Fruit fly (Drosophila melanogaster) whole organism, wandering third instar larva: Measurements from ENCODE around the gene cv-c.
A peak's percentile ranks its signal among the peaks of the same experiment; 100 is the strongest.

Experiments
- Abd-B ChIP-seq: fragments of >200 bp; optimal IDR thresholded peaks from 2 replicates; lab custom pipeline; 2017; ENCODE audit warnings: missing biosample characterization, missing genetic modification characterization
- CG32264 ChIP-seq: fragments of 200-800 bp; sonication (Bioruptor generic); optimal IDR thresholded peaks from 2 replicates; lab custom pipeline; 2016; ENCODE audit warnings: missing biosample characterization, missing genetic modification characterization
- CG9705 ChIP-seq: fragments of 200-800 bp; sonication (Bioruptor generic); optimal IDR thresholded peaks from 2 replicates; lab custom pipeline; 2018; ENCODE audit warnings: missing biosample characterization, mild to moderate bottlenecking, missing genetic modification characterization
- CrebA ChIP-seq: fragments of 200-800 bp; sonication (Bioruptor generic); optimal IDR thresholded peaks from 2 replicates; lab custom pipeline; 2016; ENCODE audit warnings: missing biosample characterization, mild to moderate bottlenecking, missing genetic modification characterization, borderline replicate concordance
- Dfd ChIP-seq: fragments of >200 bp; optimal IDR thresholded peaks from 2 replicates; lab custom pipeline; 2017; ENCODE audit warnings: missing biosample characterization, missing genetic modification characterization
- Dif ChIP-seq: fragments of 200-275, 200-300 bp; sonication (Bioruptor generic); optimal IDR thresholded peaks from 2 replicates; lab custom pipeline; 2018; ENCODE audit warnings: missing biosample characterization, missing genetic modification characterization; ENCODE audit not compliant: partially characterized antibody
- GATAd ChIP-seq: sonication (Bioruptor generic); optimal IDR thresholded peaks from 2 replicates; lab custom pipeline; 2016; ENCODE audit warnings: missing biosample characterization, missing genetic modification characterization
- HLH106 ChIP-seq: fragments of 200-800 bp; optimal IDR thresholded peaks from 3 replicates; lab custom pipeline; 2019; ENCODE audit warnings: missing biosample characterization, mild to moderate bottlenecking, missing genetic modification characterization, moderate library complexity
- Hnf4 ChIP-seq: fragments of 200-800 bp; sonication (Bioruptor generic); optimal IDR thresholded peaks from 2 replicates; lab custom pipeline; 2016; ENCODE audit warnings: missing biosample characterization, mild to moderate bottlenecking, missing genetic modification characterization
- Hr78 ChIP-seq: fragments of >200 bp; optimal IDR thresholded peaks from 2 replicates; lab custom pipeline; 2017; ENCODE audit warnings: missing biosample characterization, missing genetic modification characterization
- Hr83 ChIP-seq: fragments of 200-300 bp; sonication (Bioruptor generic); optimal IDR thresholded peaks from 2 replicates; lab custom pipeline; 2016; ENCODE audit warnings: missing biosample characterization, mild to moderate bottlenecking, missing genetic modification characterization, moderate library complexity; ENCODE audit not compliant: poor library complexity, severe bottlenecking
- Jra ChIP-seq: sonication (Bioruptor generic); optimal IDR thresholded peaks from 2 replicates; lab custom pipeline; 2016; ENCODE audit warnings: missing biosample characterization, missing genetic modification characterization
- Mio ChIP-seq: sonication (Bioruptor generic); optimal IDR thresholded peaks from 2 replicates; lab custom pipeline; 2016; ENCODE audit warnings: missing biosample characterization, missing genetic modification characterization
- Myc ChIP-seq: fragments of >200 bp; optimal IDR thresholded peaks from 2 replicates; lab custom pipeline; 2017
- N ChIP-seq: fragments of >200 bp; optimal IDR thresholded peaks from 2 replicates; lab custom pipeline; 2018; ENCODE audit warnings: missing biosample characterization, missing external identifiers, missing genetic modification characterization
- OdsH ChIP-seq: fragments of 200-800 bp; sonication (Bioruptor generic); optimal IDR thresholded peaks from 2 replicates; lab custom pipeline; 2016; ENCODE audit warnings: missing biosample characterization, mild to moderate bottlenecking, missing genetic modification characterization
- Rel ChIP-seq, 2 experiments: fragments of 200-800 bp; sonication (Bioruptor generic) in 1 of 2; optimal IDR thresholded peaks; 2 replicates in 1 of 2; 3 replicates in 1 of 2; lab custom pipeline; 2016 to 2019; ENCODE audit warnings: mild to moderate bottlenecking in 2 of 2, missing biosample characterization in 2 of 2, missing genetic modification characterization in 2 of 2, moderate library complexity in 1 of 2
- Sp1 ChIP-seq: fragments of 200-800 bp; sonication (Bioruptor generic); optimal IDR thresholded peaks from 3 replicates; lab custom pipeline; 2019; ENCODE audit warnings: missing biosample characterization, mild to moderate bottlenecking, missing genetic modification characterization, moderate library complexity
- Vsx2 ChIP-seq: fragments of 200-300, 225-300 bp; sonication (Bioruptor generic); optimal IDR thresholded peaks from 2 replicates; lab custom pipeline; 2018; ENCODE audit warnings: missing biosample characterization, missing genetic modification characterization; ENCODE audit not compliant: partially characterized antibody
- br ChIP-seq: fragments of 200-800 bp; sonication (Bioruptor generic); optimal IDR thresholded peaks from 2 replicates; lab custom pipeline; 2016; ENCODE audit warnings: missing biosample characterization, missing genetic modification characterization
- brk ChIP-seq: fragments of 200-800 bp; sonication (Bioruptor generic); optimal IDR thresholded peaks from 2 replicates; lab custom pipeline; 2016; ENCODE audit warnings: missing biosample characterization, mild to moderate bottlenecking, missing genetic modification characterization
- dl ChIP-seq, 2 experiments: fragments of 175-275, 200-275 bp in 1 of 2; fragments of 200-275 bp in 1 of 2; sonication (Bioruptor generic); optimal IDR thresholded peaks; lab custom pipeline; 2018; ENCODE audit warnings: mild to moderate bottlenecking in 2 of 2, missing biosample characterization in 2 of 2, missing genetic modification characterization in 2 of 2, moderate library complexity in 2 of 2; ENCODE audit not compliant: partially characterized antibody in 2 of 2, insufficient read depth in 1 of 2
- dmrt93B ChIP-seq: fragments of 200-800 bp; sonication (Bioruptor generic); optimal IDR thresholded peaks from 2 replicates; lab custom pipeline; 2018; ENCODE audit warnings: missing biosample characterization, mild to moderate bottlenecking, missing genetic modification characterization
- dsf ChIP-seq: sonication (Bioruptor generic); optimal IDR thresholded peaks from 2 replicates; lab custom pipeline; 2016; ENCODE audit warnings: missing biosample characterization, missing genetic modification characterization, borderline replicate concordance
- ey ChIP-seq: fragments of 200-800 bp; sonication (Bioruptor generic); optimal IDR thresholded peaks from 2 replicates; lab custom pipeline; 2016; ENCODE audit warnings: missing biosample characterization, missing genetic modification characterization
- foxo ChIP-seq, 2 experiments: fragments of 200-800 bp; sonication (Bioruptor generic); optimal IDR thresholded peaks; 2 replicates in 1 of 2; 3 replicates in 1 of 2; lab custom pipeline; 2016 to 2017; ENCODE audit warnings: missing biosample characterization in 2 of 2, missing genetic modification characterization in 2 of 2
- fru ChIP-seq: fragments of 200-800 bp; sonication (Bioruptor generic); optimal IDR thresholded peaks from 3 replicates; lab custom pipeline; 2016; ENCODE audit warnings: missing biosample characterization, mild to moderate bottlenecking, missing genetic modification characterization
- h ChIP-seq: fragments of 200-800 bp; sonication (Bioruptor generic); optimal IDR thresholded peaks from 3 replicates; lab custom pipeline; 2016; ENCODE audit warnings: missing biosample characterization, mild to moderate bottlenecking, missing genetic modification characterization
- jim ChIP-seq: fragments of 175-275, 200-325 bp; sonication (Bioruptor generic); optimal IDR thresholded peaks from 2 replicates; lab custom pipeline; 2016; ENCODE audit warnings: missing biosample characterization, mild to moderate bottlenecking, missing genetic modification characterization
- lola ChIP-seq: fragments of >200 bp; optimal IDR thresholded peaks from 2 replicates; lab custom pipeline; 2017; ENCODE audit warnings: missing biosample characterization, missing genetic modification characterization
- pan ChIP-seq: fragments of >200 bp; optimal IDR thresholded peaks from 2 replicates; lab custom pipeline; 2017
- psq ChIP-seq: fragments of 200-800 bp; sonication (Bioruptor generic); optimal IDR thresholded peaks from 3 replicates; lab custom pipeline; 2017; ENCODE audit warnings: missing biosample characterization, mild to moderate bottlenecking, missing genetic modification characterization, moderate library complexity
- rgr ChIP-seq: fragments of 200-800 bp; sonication (Bioruptor generic); optimal IDR thresholded peaks from 3 replicates; lab custom pipeline; 2016; ENCODE audit warnings: missing biosample characterization, mild to moderate bottlenecking, missing genetic modification characterization
- sage ChIP-seq: fragments of 200-800 bp; sonication (Bioruptor generic); optimal IDR thresholded peaks from 2 replicates; lab custom pipeline; 2016; ENCODE audit warnings: missing biosample characterization, mild to moderate bottlenecking, missing genetic modification characterization
- sv ChIP-seq: fragments of 200-800 bp; sonication (Bioruptor generic); optimal IDR thresholded peaks from 3 replicates; lab custom pipeline; 2016; ENCODE audit warnings: missing biosample characterization, missing genetic modification characterization
- tai ChIP-seq: sonication (Bioruptor generic); optimal IDR thresholded peaks from 2 replicates; lab custom pipeline; 2016; ENCODE audit warnings: missing biosample characterization, missing genetic modification characterization
- usp ChIP-seq: fragments of >200 bp; optimal IDR thresholded peaks from 2 replicates; lab custom pipeline; 2017; ENCODE audit warnings: missing biosample characterization, missing genetic modification characterization
- woc ChIP-seq: sonication (Bioruptor generic); optimal IDR thresholded peaks from 2 replicates; lab custom pipeline; 2016; ENCODE audit warnings: missing biosample characterization, mild to moderate bottlenecking, missing genetic modification characterization

The cv-c gene

DNA sequence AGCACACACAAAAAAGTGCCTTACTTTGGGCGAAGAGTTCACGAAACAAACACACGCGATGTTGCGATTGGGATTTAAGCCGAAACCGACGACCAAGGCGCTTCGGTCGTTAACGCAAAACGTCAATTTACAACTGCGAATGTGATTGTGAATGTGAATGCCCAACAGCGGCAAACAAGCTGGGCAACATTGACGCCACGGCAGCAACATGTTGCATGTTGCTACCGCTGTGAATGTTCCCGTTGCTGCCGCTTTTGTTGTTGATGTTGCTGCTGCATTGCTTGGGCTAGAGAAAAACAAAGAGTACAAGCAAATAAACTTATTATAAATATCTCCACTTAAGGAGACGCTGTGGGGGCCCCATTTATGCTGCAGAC is 108.7 kb downstream of the cv-c start, which contains the start of gene NK7.1:
Gene NK7.1 (minus strand): TSS at position 137 of the 377 bp plus-strand sequence.
- no peak for TF ChIP-seq ey (GFP tag; lab: Kevin White, UChicago)
- no peak for TF ChIP-seq jim (GFP tag; lab: Kevin White, UChicago)

DNA sequence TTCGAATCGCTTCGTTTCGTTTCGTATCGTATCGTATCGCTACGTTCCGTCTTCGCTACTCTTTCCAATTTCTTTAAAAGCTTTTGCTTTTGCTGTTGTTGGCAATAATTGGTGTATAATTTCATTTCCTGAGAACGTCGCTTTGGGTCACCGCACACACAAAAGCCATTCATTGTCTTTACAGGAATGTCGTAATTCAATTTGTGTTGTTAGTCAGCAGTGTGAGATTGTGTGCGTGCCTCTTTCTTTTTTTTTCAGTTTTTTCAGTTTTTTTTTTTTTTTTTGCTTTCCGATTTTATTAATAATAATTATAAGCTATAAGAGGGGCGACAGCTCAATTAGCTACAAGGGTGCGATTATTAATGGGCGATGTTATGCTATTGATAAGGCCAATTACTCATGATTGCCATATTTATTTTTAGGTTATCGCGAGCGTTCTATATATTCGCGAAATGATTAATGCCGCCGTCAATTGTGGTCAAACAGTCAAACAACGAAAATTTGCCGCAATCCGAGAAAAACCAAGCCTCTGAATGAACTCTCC is 110.3 kb downstream of the cv-c start:
- TF ChIP-seq tai (GFP tag; lab: Kevin White, UChicago) (no peak), jim (GFP tag; lab: Kevin White, UChicago) (no peak), rgr (peak; percentile 2), GATAd (no peak), N (no peak), Vsx2 (GFP tag; lab: Kevin White, UChicago) (peak; percentile 28), brk (GFP tag; lab: Kevin White, UChicago) (no peak)

DNA sequence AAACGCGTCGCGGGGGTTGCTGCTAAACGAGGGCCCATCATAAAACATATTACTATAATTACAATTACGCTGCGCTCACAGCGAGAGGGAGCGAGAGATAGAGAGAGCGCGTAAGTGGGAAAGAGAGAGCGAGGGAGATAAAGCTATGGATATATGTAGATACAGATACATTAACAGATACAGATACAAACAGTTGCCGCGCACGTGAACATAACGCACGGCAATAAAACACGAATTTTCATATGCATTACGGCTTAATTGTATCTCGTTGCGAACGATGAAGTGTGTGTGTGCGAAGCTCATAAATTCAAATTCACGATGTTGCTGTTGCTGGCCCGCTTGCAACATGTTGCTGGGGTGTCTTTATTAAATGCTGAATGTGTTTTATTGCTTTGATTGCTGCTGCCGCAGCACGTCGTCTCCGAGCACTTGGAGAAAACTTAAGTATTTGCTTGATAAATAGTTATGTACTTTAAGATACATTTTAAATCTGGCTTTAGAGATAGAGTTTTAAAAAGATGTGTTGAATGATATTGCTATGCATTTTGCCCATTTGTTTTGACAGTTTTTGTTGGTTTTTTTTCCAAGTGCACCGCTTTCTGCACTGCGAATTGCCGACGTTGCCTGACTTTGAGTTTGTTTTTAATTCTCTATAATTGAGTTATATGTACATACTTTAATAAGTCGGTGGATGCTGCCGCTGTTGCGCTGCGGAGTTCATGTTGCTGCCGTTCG is 111.1 kb downstream of the cv-c start:
- peak; percentile 82 for TF ChIP-seq sage (GFP tag; lab: Kevin White, UChicago)
- TF ChIP-seq Hnf4 (GFP tag; lab: Kevin White, UChicago): peak; percentile 94
- no peak for TF ChIP-seq GATAd
- TF ChIP-seq woc (GFP tag; lab: Kevin White, UChicago): peak; percentile 81
- TF ChIP-seq lola (GFP tag; lab: Kevin White, UChicago): no peak
- peak; percentile 77 for TF ChIP-seq tai (GFP tag; lab: Kevin White, UChicago)
- TF ChIP-seq dmrt93B (GFP tag; lab: Kevin White, UChicago): peak; percentile 84
- no peak for TF ChIP-seq pan (lab: Kevin White, UChicago)
- TF ChIP-seq ey (GFP tag; lab: Kevin White, UChicago): peak; percentile 94
- peak; percentile 71 for TF ChIP-seq sv (GFP tag; lab: Kevin White, UChicago)
- peak; percentile 63 to 96 for TF ChIP-seq foxo (GFP tag; optimal IDR thresholded peaks at IDR 0.05; lab: Kevin White, UChicago)
- peak; percentile 40 for TF ChIP-seq dsf (GFP tag; lab: Kevin White, UChicago)
- TF ChIP-seq Myc: no peak
- TF ChIP-seq Hr83: no peak
- TF ChIP-seq dl (GFP tag; optimal IDR thresholded peaks at IDR 0.05; lab: Kevin White, UChicago; ENCODE audit: insufficient read depth in 1 of 2, partially characterized antibody in 2 of 2): no peak
- TF ChIP-seq Jra (GFP tag; lab: Kevin White, UChicago): peak; percentile 64
- TF ChIP-seq Mio (GFP tag; lab: Kevin White, UChicago): peak; percentile 57
- peak; percentile 92 for TF ChIP-seq Sp1 (GFP tag; lab: Kevin White, UChicago)
- no peak for TF ChIP-seq jim (GFP tag; lab: Kevin White, UChicago)
- peak; percentile 91 for TF ChIP-seq brk (GFP tag; lab: Kevin White, UChicago)
- peak; percentile 95 for TF ChIP-seq rgr
- peak; percentile 55 for TF ChIP-seq CrebA
- TF ChIP-seq Dif (GFP tag; lab: Kevin White, UChicago): peak; percentile 28
- TF ChIP-seq Hr78 (GFP tag; lab: Kevin White, UChicago): no peak
- TF ChIP-seq HLH106 (tag; lab: Kevin White, UChicago): peak; percentile 82
- no peak for TF ChIP-seq N
- peak; percentile 95 for TF ChIP-seq br (GFP tag; lab: Kevin White, UChicago)
- TF ChIP-seq h (GFP tag; lab: Kevin White, UChicago): peak; percentile 94
- TF ChIP-seq usp: no peak
- peak; percentile 76 for TF ChIP-seq Rel (GFP tag; optimal IDR thresholded peaks at IDR 0.05; lab: Kevin White, UChicago)
- TF ChIP-seq Rel (tag; optimal IDR thresholded peaks at IDR 0.05; lab: Kevin White, UChicago): no peak
- no peak for TF ChIP-seq Vsx2 (GFP tag; lab: Kevin White, UChicago)
- peak; percentile 94 for TF ChIP-seq fru (GFP tag; lab: Kevin White, UChicago)
- TF ChIP-seq CG9705 (GFP tag; lab: Kevin White, UChicago): no peak
- no peak for TF ChIP-seq Abd-B (GFP tag; lab: Kevin White, UChicago)
- peak; percentile 87 for TF ChIP-seq psq (GFP tag; lab: Kevin White, UChicago)
- TF ChIP-seq CG32264 (GFP tag; lab: Kevin White, UChicago): peak; percentile 72
- peak; percentile 94 for TF ChIP-seq OdsH (GFP tag; lab: Kevin White, UChicago)
- peak; percentile 5 for TF ChIP-seq Dfd
